Worm (Caenorhabditis elegans) whole organism, young adult: Measurements from ENCODE around the gene tag-280.

Experiments used
- let-607 ChIP-seq, 2 experiments: fragments of 200-800 bp in 1 of 2; sonication (Bioruptor generic) in 1 of 2; sonication (generic microtip) in 1 of 2; optimal IDR thresholded peaks; 2 replicates each; lab custom pipeline; 2016 to 2018; ENCODE audit warnings: mild to moderate bottlenecking in 2 of 2, missing compliant biosample characterization in 2 of 2, missing genetic modification characterization in 2 of 2, moderate library complexity in 2 of 2, missing genotype in 1 of 2
- madf-8 ChIP-seq: fragments of 200-800 bp; sonication (Bioruptor generic); conservative IDR thresholded peaks from 2 replicates; pipeline ENCODE4 v1.3.6; 2022; ENCODE audit warnings: missing genetic modification reagents, missing genetic modification characterization, missing compliant biosample characterization
- nhr-120 ChIP-seq: fragments of 200-800 bp; sonication (Bioruptor generic); IDR thresholded peaks from 2 replicates; pipeline ENCODE4 v1.3.6; 2022; ENCODE audit warnings: missing genetic modification characterization, missing compliant biosample characterization

DNA sequence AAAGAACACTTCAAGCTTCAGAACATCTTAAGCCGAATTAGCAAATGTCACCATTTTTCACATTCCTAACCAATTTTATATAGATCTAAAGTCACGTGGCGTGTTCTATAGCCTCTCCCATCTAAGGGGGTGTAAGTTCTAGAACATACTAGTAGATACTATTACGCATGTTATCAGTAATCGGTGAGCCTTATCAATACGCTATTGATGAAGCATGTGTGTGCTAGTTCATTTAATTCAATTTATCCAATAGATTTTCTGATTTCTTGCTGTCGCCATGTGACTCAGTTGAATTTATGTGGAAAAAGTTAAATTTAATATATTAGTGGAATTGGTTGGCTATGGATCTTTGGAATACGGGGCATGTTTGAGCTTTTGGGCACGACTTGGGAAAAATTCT is 46.1 kb downstream of the tag-280 start:
- TF ChIP-seq madf-8 (GFP tag; lab: Robert Waterston, UW) (no peak), let-607 (tag; optimal IDR thresholded peaks at IDR 0.05; lab: Kevin White, UChicago) (no peak), nhr-120 (GFP tag; lab: Robert Waterston, UW) (no peak)
